Worm (Caenorhabditis elegans) whole organism, L3 larva: ENCODE data around the gene Y75B12B.3.

ENCODE experiments used
- ama-1 ChIP-seq: fragments of 150-350 bp; optimal IDR thresholded peaks from 2 replicates; lab custom pipeline; 2018
- daf-12 ChIP-seq: fragments of 150-350 bp; optimal IDR thresholded peaks from 2 replicates; lab custom pipeline; 2014; ENCODE audit warnings: missing biosample characterization, missing genetic modification reagents, missing genetic modification characterization
- egl-27 ChIP-seq: sonication (generic microtip); optimal IDR thresholded peaks from 4 replicates; lab custom pipeline; 2017; ENCODE audit warnings: missing biosample characterization, missing genetic modification reagents, missing genetic modification characterization
- elt-3 ChIP-seq, 3 experiments: fragments of 150-350 bp in 1 of 3; sonication (generic microtip) in 2 of 3; optimal IDR thresholded peaks; 2 replicates in 2 of 3; 4 replicates in 1 of 3; lab custom pipeline; 2014 to 2017; ENCODE audit warnings: missing biosample characterization in 3 of 3, missing genetic modification characterization in 3 of 3
- fkh-10 ChIP-seq: sonication (generic microtip); optimal IDR thresholded peaks from 2 replicates; lab custom pipeline; 2017; ENCODE audit warnings: missing biosample characterization, missing genetic modification reagents, missing genetic modification characterization
- lin-15B ChIP-seq: fragments of 150-350 bp; optimal IDR thresholded peaks from 2 replicates; lab custom pipeline; 2014; ENCODE audit warnings: missing biosample characterization, missing genetic modification characterization
- nhr-23 ChIP-seq: fragments of 150-350 bp; optimal IDR thresholded peaks from 2 replicates; lab custom pipeline; 2014; ENCODE audit warnings: missing biosample characterization, missing genetic modification reagents, missing genetic modification characterization
- nhr-77 ChIP-seq: fragments of 150-350 bp; optimal IDR thresholded peaks from 2 replicates; lab custom pipeline; 2014; ENCODE audit warnings: missing biosample characterization, missing genetic modification characterization
- snpc-4 ChIP-seq: fragments of 150-350 bp; optimal IDR thresholded peaks from 2 replicates; lab custom pipeline; 2014; ENCODE audit warnings: missing biosample characterization, missing genetic modification characterization
- unc-62 ChIP-seq: fragments of 150-350 bp; sonication (generic microtip); optimal IDR thresholded peaks from 4 replicates; lab custom pipeline; 2014; ENCODE audit warnings: missing biosample characterization, missing genetic modification reagents, missing genetic modification characterization
- zag-1 ChIP-seq: fragments of 150-350 bp; optimal IDR thresholded peaks from 2 replicates; lab custom pipeline; 2014; ENCODE audit warnings: missing biosample characterization, missing genetic modification characterization

- TF ChIP-seq ama-1 (lab: Kevin White, UChicago): no peak
- no peak for TF ChIP-seq nhr-77 (tag; lab: Kevin White, UChicago)
- no peak for TF ChIP-seq nhr-23
- TF ChIP-seq elt-3 (tag; optimal IDR thresholded peaks at IDR 0.05; lab: Kevin White, UChicago): no peak
- no peak for TF ChIP-seq fkh-10
- TF ChIP-seq snpc-4 (tag; lab: Kevin White, UChicago): no peak
- no peak for TF ChIP-seq unc-62
- TF ChIP-seq lin-15B (tag; lab: Kevin White, UChicago): no peak
- TF ChIP-seq egl-27 (tag; lab: Kevin White, UChicago): no peak
- TF ChIP-seq zag-1 (tag; lab: Kevin White, UChicago): no peak
- TF ChIP-seq daf-12 (tag; lab: Kevin White, UChicago): no peak
Measured at ce11 chrV:15191971-15192370, 5.9 kb upstream of the Y75B12B.3 start.
